Worm (Caenorhabditis elegans): ENCODE results near the gene scpl-4.

- TF ChIP-seq npax-4 (tag; optimal IDR thresholded peaks at IDR 0.05) (no peak), ceh-14 (tag; optimal IDR thresholded peaks at IDR 0.05) (no peak), lin-11 (tag; optimal IDR thresholded peaks at IDR 0.05) (no peak), unc-86 (tag; optimal IDR thresholded peaks at IDR 0.05) (no peak), Y22D7AL.16 (tag; optimal IDR thresholded peaks at IDR 0.05) (no peak), unc-3 (GFP tag; conservative IDR thresholded peaks at IDR 0.05) (no peak), unc-3 (tag; optimal IDR thresholded peaks at IDR 0.05) (no peak), zip-5 (tag; optimal IDR thresholded peaks at IDR 0.05) (no peak)
Observed at ce11 chrV:10568496-10568895, 30.4 kb upstream of the scpl-4 start.

All from whole organism, late embryonic.